Fruit fly (Drosophila melanogaster): ENCODE data around the gene Fit1.

Gene Fit1

dm6 chr3L:4113998-4114397 is 10.6 kb downstream of the Fit1 start:
- peak; percentile 30 for TF ChIP-seq sens (GFP tag)
- TF ChIP-seq CG7963 (GFP tag; IDR thresholded peaks at IDR 0.05; ENCODE audit: partially characterized antibody) = no peak

dm6 chr3L:4115107-4115506 is 11.7 kb downstream of the Fit1 start:
- 0 out of 3 replicates have a peak, but pooled peaks have one; percentile 12 for TF ChIP-seq vnd (GFP tag; IDR thresholded peaks at IDR 0.05; ENCODE audit: partially characterized antibody)
- no peak for TF ChIP-seq lab (GFP tag; optimal IDR thresholded peaks at IDR 0.05)
- no peak for TF ChIP-seq HLH3B (GFP tag; IDR thresholded peaks at IDR 0.05)

dm6 chr3L:4115701-4116100 is 12.3 kb downstream of the Fit1 start:
- TF ChIP-seq CG2116 (GFP tag; optimal IDR thresholded peaks at IDR 0.05) (no peak), exex (tag; optimal IDR thresholded peaks at IDR 0.05) (peak; percentile 60), CG34376 (GFP tag; optimal IDR thresholded peaks at IDR 0.05) (peak; percentile 13), Trl (optimal IDR thresholded peaks at IDR 0.05) (peak in 1 of 2 experiments; percentile 7), Trl (GFP tag; optimal IDR thresholded peaks at IDR 0.05) (no peak), grn (GFP tag; optimal IDR thresholded peaks at IDR 0.05) (peak; percentile 44)

- no peak for TF ChIP-seq stwl (tag; optimal IDR thresholded peaks at IDR 0.05)
- no peak for TF ChIP-seq onecut (GFP tag; IDR thresholded peaks at IDR 0.05)
- no peak for TF ChIP-seq CG7786 (GFP tag; optimal IDR thresholded peaks at IDR 0.05)
- TF ChIP-seq tx (GFP tag; optimal IDR thresholded peaks at IDR 0.05) = no peak
- 0 out of 3 replicates have a peak, but pooled peaks have one; percentile 13 for TF ChIP-seq gce (GFP tag; IDR thresholded peaks at IDR 0.05)
- TF ChIP-seq Hey (tag; optimal IDR thresholded peaks at IDR 0.05) = no peak
- TF ChIP-seq sc (optimal IDR thresholded peaks at IDR 0.05) = no peak
- no peak for TF ChIP-seq sc (GFP tag; optimal IDR thresholded peaks at IDR 0.05)
- peak; percentile 28 for TF ChIP-seq sens (GFP tag)
- no peak for TF ChIP-seq cato (GFP tag; optimal IDR thresholded peaks at IDR 0.05; ENCODE audit: borderline replicate concordance)
- TF ChIP-seq CG4617 (GFP tag; optimal IDR thresholded peaks at IDR 0.05; ENCODE audit: borderline replicate concordance) = no peak
- no peak for TF ChIP-seq Opbp (GFP tag; IDR thresholded peaks at IDR 0.05; ENCODE audit: partially characterized antibody)
- no peak for TF ChIP-seq trem (tag; optimal IDR thresholded peaks at IDR 0.05)
- TF ChIP-seq CG2202 (tag; optimal IDR thresholded peaks at IDR 0.05) = peak; percentile 3
- no peak for TF ChIP-seq al (GFP tag; IDR thresholded peaks at IDR 0.05)
- TF ChIP-seq Stat92E (GFP tag; optimal IDR thresholded peaks at IDR 0.05) = no peak
- no peak for TF ChIP-seq tio (GFP tag; optimal IDR thresholded peaks at IDR 0.05)
- TF ChIP-seq CG16779 (GFP tag; IDR thresholded peaks at IDR 0.05) = no peak
- TF ChIP-seq PHDP (tag; optimal IDR thresholded peaks at IDR 0.05) = peak; percentile 16
- TF ChIP-seq ham (GFP tag; IDR thresholded peaks at IDR 0.05) = no peak
- TF ChIP-seq Bdp1 (GFP tag; optimal IDR thresholded peaks at IDR 0.05) = no peak
- 0 out of 3 replicates have a peak, but pooled peaks have one; percentile 34 for TF ChIP-seq mld (GFP tag; IDR thresholded peaks at IDR 0.05; ENCODE audit: partially characterized antibody)
- TF ChIP-seq CG32532 (GFP tag; IDR thresholded peaks at IDR 0.05) = peak; percentile 9; the same call in 1 of the 2 replicates
- no peak for TF ChIP-seq dati (GFP tag; IDR thresholded peaks at IDR 0.05)
- TF ChIP-seq fd102C (GFP tag; optimal IDR thresholded peaks at IDR 0.05) = no peak
- no peak for TF ChIP-seq org-1 (GFP tag; optimal IDR thresholded peaks at IDR 0.05)
- TF ChIP-seq CG17359 (tag; optimal IDR thresholded peaks at IDR 0.05) = no peak
- TF ChIP-seq Abd-B (GFP tag; optimal IDR thresholded peaks at IDR 0.05) = no peak
- no peak for TF ChIP-seq CG8924 (tag; optimal IDR thresholded peaks at IDR 0.05)
- no peak for TF ChIP-seq CG7963 (GFP tag; IDR thresholded peaks at IDR 0.05; ENCODE audit: partially characterized antibody)
- peak; percentile 16 for TF ChIP-seq CG15601 (tag; optimal IDR thresholded peaks at IDR 0.05)
- TF ChIP-seq Chrac-16 (GFP tag; optimal IDR thresholded peaks at IDR 0.05) = no peak
- no peak for TF ChIP-seq CG1529 (GFP tag; optimal IDR thresholded peaks at IDR 0.05)
- TF ChIP-seq CG11560 (tag; IDR thresholded peaks at IDR 0.05) = no peak
- no peak for TF ChIP-seq Mad (GFP tag; optimal IDR thresholded peaks at IDR 0.05)
Measured at dm6 chr3L:4116490-4117367, 13.4 kb downstream of the Fit1 start.
